ENCODE assay signal across 1 fruit fly cellular context in genomic region chrX:11389494-11390447, dm6.
TF ChIP-seq lines count a peak whose summit lies in the region.

No protein-coding gene starts in this region.

TF ChIP-seq in whole organism, embryonic, 481 proteins besides CTCF, POLR2A, EP300 and RAD21 (continued from another document and continues in another):
- TF ChIP-seq ato (GFP tag; IDR thresholded peaks at IDR 0.05; lab: Robert Waterston, UW; ENCODE audit: partially characterized antibody), result no peak; the same call in 1 of the 2 replicates
- TF ChIP-seq Ets97D (GFP tag; optimal IDR thresholded peaks at IDR 0.05; lab: Kevin White, UChicago), result no peak
- TF ChIP-seq Asciz (GFP tag; optimal IDR thresholded peaks at IDR 0.05; lab: Kevin White, UChicago), result peak; percentile 1
- no peak for TF ChIP-seq Atf-2 (GFP tag; optimal IDR thresholded peaks at IDR 0.05; lab: Kevin White, UChicago)
- no peak for TF ChIP-seq CG12236 (GFP tag; optimal IDR thresholded peaks at IDR 0.05; lab: Kevin White, UChicago)
- no peak for TF ChIP-seq mirr (GFP tag; optimal IDR thresholded peaks at IDR 0.05; lab: Kevin White, UChicago)
- TF ChIP-seq sqz (GFP tag; optimal IDR thresholded peaks at IDR 0.05; lab: Kevin White, UChicago), result peak; percentile 75
- TF ChIP-seq caup (GFP tag; optimal IDR thresholded peaks at IDR 0.05; lab: Kevin White, UChicago; ENCODE audit: severe bottlenecking), result peak; percentile 6
- no peak for TF ChIP-seq Bteb2 (GFP tag; optimal IDR thresholded peaks at IDR 0.05; lab: Kevin White, UChicago)
- no peak for TF ChIP-seq sr (GFP tag; IDR thresholded peaks at IDR 0.05; lab: Robert Waterston, UW)
- no peak for TF ChIP-seq CG4820 (GFP tag; optimal IDR thresholded peaks at IDR 0.05; lab: Kevin White, UChicago)
- TF ChIP-seq CG1832 (GFP tag; optimal IDR thresholded peaks at IDR 0.05; lab: Kevin White, UChicago), result peak; percentile 56
- TF ChIP-seq pfk (GFP tag; optimal IDR thresholded peaks at IDR 0.05; lab: Kevin White, UChicago), result no peak
- TF ChIP-seq sens-2 (GFP tag; IDR thresholded peaks at IDR 0.05; lab: Robert Waterston, UW), result no peak
- no peak for TF ChIP-seq Rx (GFP tag; IDR thresholded peaks at IDR 0.05; lab: Robert Waterston, UW)
- no peak for TF ChIP-seq CG15696 (tag; optimal IDR thresholded peaks at IDR 0.05; lab: Kevin White, UChicago)
- no peak for TF ChIP-seq Aef1 (GFP tag; IDR thresholded peaks at IDR 0.05; lab: Robert Waterston, UW)
- no peak for TF ChIP-seq CG13296 (GFP tag; optimal IDR thresholded peaks at IDR 0.05; lab: Kevin White, UChicago)
- no peak for TF ChIP-seq CG4282 (GFP tag; optimal IDR thresholded peaks at IDR 0.05; lab: Kevin White, UChicago)
- TF ChIP-seq CG14710 (tag; optimal IDR thresholded peaks at IDR 0.05; lab: Kevin White, UChicago), result peak; percentile 22
- TF ChIP-seq CG8765 (GFP tag; IDR thresholded peaks at IDR 0.05; lab: Robert Waterston, UW), result no peak
- no peak for TF ChIP-seq CG12391 (tag; optimal IDR thresholded peaks at IDR 0.05; lab: Kevin White, UChicago)
- no peak for TF ChIP-seq CG9817 (tag; optimal IDR thresholded peaks at IDR 0.05; lab: Kevin White, UChicago)
- TF ChIP-seq Lpt (GFP tag; optimal IDR thresholded peaks at IDR 0.05; lab: Kevin White, UChicago), result no peak
- TF ChIP-seq CG10267 (tag; optimal IDR thresholded peaks at IDR 0.05; lab: Kevin White, UChicago), result peak; percentile 17
- no peak for TF ChIP-seq prd (optimal IDR thresholded peaks at IDR 0.05; lab: Kevin White, UChicago)
- TF ChIP-seq prd (GFP tag; IDR thresholded peaks at IDR 0.05; lab: Robert Waterston, UW), result no peak
- no peak for TF ChIP-seq trh (GFP tag; optimal IDR thresholded peaks at IDR 0.05; lab: Kevin White, UChicago)
- no peak for TF ChIP-seq esg (GFP tag; conservative IDR thresholded peaks at IDR 0.05; lab: Robert Waterston, UW)
- TF ChIP-seq CG31365 (tag; optimal IDR thresholded peaks at IDR 0.05; lab: Kevin White, UChicago), result no peak
- TF ChIP-seq Xbp1 (GFP tag; optimal IDR thresholded peaks at IDR 0.05; lab: Kevin White, UChicago), result no peak
- no peak for TF ChIP-seq CHES-1-like (GFP tag; optimal IDR thresholded peaks at IDR 0.05; lab: Kevin White, UChicago)
- TF ChIP-seq Vsx1 (GFP tag; optimal IDR thresholded peaks at IDR 0.05; lab: Kevin White, UChicago), result no peak
- TF ChIP-seq sc (optimal IDR thresholded peaks at IDR 0.05; lab: Kevin White, UChicago), result no peak
- no peak for TF ChIP-seq sc (GFP tag; optimal IDR thresholded peaks at IDR 0.05; lab: Kevin White, UChicago)
- TF ChIP-seq Doc3 (GFP tag; IDR thresholded peaks at IDR 0.05; lab: Robert Waterston, UW; ENCODE audit: partially characterized antibody), result peak; percentile 69
- no peak for TF ChIP-seq gem (tag; optimal IDR thresholded peaks at IDR 0.05; lab: Kevin White, UChicago)
- TF ChIP-seq CG6654 (GFP tag; optimal IDR thresholded peaks at IDR 0.05; lab: Kevin White, UChicago), result no peak
- peak; percentile 13 for TF ChIP-seq CG15479 (GFP tag; optimal IDR thresholded peaks at IDR 0.05; lab: Kevin White, UChicago)
- peak in 1 of 2 experiments; percentile 45 for TF ChIP-seq Eip74EF (GFP tag; optimal IDR thresholded peaks at IDR 0.05; lab: Kevin White, UChicago)
- peak; percentile 82 for TF ChIP-seq Adf1 (GFP tag; IDR thresholded peaks at IDR 0.05; lab: Robert Waterston, UW)
- TF ChIP-seq CG14050 (GFP tag; IDR thresholded peaks at IDR 0.05; lab: Robert Waterston, UW), result no peak
- TF ChIP-seq B-H1 (GFP tag; IDR thresholded peaks at IDR 0.05; lab: Robert Waterston, UW), result no peak
- no peak for TF ChIP-seq CG12942 (GFP tag; optimal IDR thresholded peaks at IDR 0.05; lab: Kevin White, UChicago)
- TF ChIP-seq lola (GFP tag; optimal IDR thresholded peaks at IDR 0.05; lab: Kevin White, UChicago), result no peak
- no peak for TF ChIP-seq fd3F (GFP tag; optimal IDR thresholded peaks at IDR 0.05; lab: Kevin White, UChicago)
- no peak for TF ChIP-seq p53 (GFP tag; optimal IDR thresholded peaks at IDR 0.05; lab: Kevin White, UChicago)
- no peak; the same call in 2 of the 3 replicates for TF ChIP-seq CG6175 (GFP tag; IDR thresholded peaks at IDR 0.05; lab: Robert Waterston, UW)
- no peak for TF ChIP-seq CG2678 (tag; optimal IDR thresholded peaks at IDR 0.05; lab: Kevin White, UChicago)
- no peak for TF ChIP-seq CG9609 (GFP tag; optimal IDR thresholded peaks at IDR 0.05; lab: Kevin White, UChicago)
- no peak for TF ChIP-seq repo (GFP tag; optimal IDR thresholded peaks at IDR 0.05; lab: Kevin White, UChicago)
- TF ChIP-seq Hey (tag; optimal IDR thresholded peaks at IDR 0.05; lab: Kevin White, UChicago), result no peak
- TF ChIP-seq HLH3B (GFP tag; IDR thresholded peaks at IDR 0.05; lab: Robert Waterston, UW), result no peak
- peak; percentile 66 for TF ChIP-seq gfzf (GFP tag; optimal IDR thresholded peaks at IDR 0.05; lab: Kevin White, UChicago)
- TF ChIP-seq D (optimal IDR thresholded peaks at IDR 0.05; lab: Kevin White, UChicago), result no peak
- no peak for TF ChIP-seq D (GFP tag; optimal IDR thresholded peaks at IDR 0.05; lab: Kevin White, UChicago)
- no peak for TF ChIP-seq Max (GFP tag; optimal IDR thresholded peaks at IDR 0.05; lab: Kevin White, UChicago)
- TF ChIP-seq HLH4C (GFP tag; IDR thresholded peaks at IDR 0.05; lab: Robert Waterston, UW; ENCODE audit: partially characterized antibody), result peak; percentile 94
- TF ChIP-seq CG3065 (GFP tag; optimal IDR thresholded peaks at IDR 0.05; lab: Kevin White, UChicago), result no peak
- peak; percentile 9; the same call in 1 of the 2 replicates for TF ChIP-seq Rfx (GFP tag; IDR thresholded peaks at IDR 0.05; lab: Robert Waterston, UW)
- no peak for TF ChIP-seq CG42726 (GFP tag; IDR thresholded peaks at IDR 0.05; lab: Robert Waterston, UW; ENCODE audit: partially characterized antibody)
- TF ChIP-seq Optix (GFP tag; IDR thresholded peaks at IDR 0.05; lab: Robert Waterston, UW), result no peak
- no peak for TF ChIP-seq Hr3 (GFP tag; optimal IDR thresholded peaks at IDR 0.05; lab: Kevin White, UChicago)
- TF ChIP-seq btn (GFP tag; optimal IDR thresholded peaks at IDR 0.05; lab: Kevin White, UChicago), result no peak
- no peak for TF ChIP-seq pan (optimal IDR thresholded peaks at IDR 0.05; lab: Kevin White, UChicago)
- no peak for TF ChIP-seq pan (GFP tag; optimal IDR thresholded peaks at IDR 0.05 in 1 of 2, IDR thresholded peaks at IDR 0.05 in 1 of 2)
- TF ChIP-seq ap (GFP tag; IDR thresholded peaks at IDR 0.05; lab: Robert Waterston, UW), result no peak
- no peak for TF ChIP-seq ase (GFP tag; IDR thresholded peaks at IDR 0.05; lab: Robert Waterston, UW)
- 0 out of 2 replicates have a peak, but pooled peaks have one; percentile 52 for TF ChIP-seq hbn (GFP tag; IDR thresholded peaks at IDR 0.05; lab: Robert Waterston, UW; ENCODE audit: partially characterized antibody)
- no peak; the same call in 1 of the 2 replicates for TF ChIP-seq CG32532 (GFP tag; IDR thresholded peaks at IDR 0.05; lab: Robert Waterston, UW)
- no peak for TF ChIP-seq CG17612 (GFP tag; IDR thresholded peaks at IDR 0.05; lab: Robert Waterston, UW)
- TF ChIP-seq Hand (GFP tag; optimal IDR thresholded peaks at IDR 0.05; lab: Kevin White, UChicago), result no peak
- no peak for TF ChIP-seq ash1 (GFP tag; optimal IDR thresholded peaks at IDR 0.05; lab: Kevin White, UChicago)
- TF ChIP-seq CG9797 (GFP tag; optimal IDR thresholded peaks at IDR 0.05; lab: Kevin White, UChicago), result peak; percentile 65
- TF ChIP-seq CG32767 (GFP tag; IDR thresholded peaks at IDR 0.05; lab: Robert Waterston, UW), result peak; percentile 84
- no peak for TF ChIP-seq CG17361 (GFP tag; IDR thresholded peaks at IDR 0.05; lab: Robert Waterston, UW)
- TF ChIP-seq CG4360 (GFP tag; IDR thresholded peaks at IDR 0.05; lab: Robert Waterston, UW), result peak; percentile 94
- no peak for TF ChIP-seq NC2α (GFP tag; optimal IDR thresholded peaks at IDR 0.05; lab: Kevin White, UChicago)
- TF ChIP-seq PHDP (tag; optimal IDR thresholded peaks at IDR 0.05; lab: Kevin White, UChicago), result no peak
- TF ChIP-seq CG7357 (GFP tag; IDR thresholded peaks at IDR 0.05; lab: Robert Waterston, UW), result no peak
- TF ChIP-seq croc (GFP tag; conservative IDR thresholded peaks at IDR 0.05; lab: Robert Waterston, UW), result no peak
- TF ChIP-seq peb (GFP tag; IDR thresholded peaks at IDR 0.05; lab: Robert Waterston, UW), result no peak
- TF ChIP-seq dmrt11E (tag; optimal IDR thresholded peaks at IDR 0.05; lab: Kevin White, UChicago), result no peak
- peak in 1 of 2 experiments; percentile 15 for TF ChIP-seq tll (GFP tag; optimal IDR thresholded peaks at IDR 0.05; lab: Kevin White, UChicago)
- peak; percentile 9 for TF ChIP-seq lbe (GFP tag; optimal IDR thresholded peaks at IDR 0.05; lab: Kevin White, UChicago)
- no peak for TF ChIP-seq CG2199 (GFP tag; IDR thresholded peaks at IDR 0.05; lab: Robert Waterston, UW)
- TF ChIP-seq CG18599 (GFP tag; optimal IDR thresholded peaks at IDR 0.05; lab: Kevin White, UChicago), result peak; percentile 14
- TF ChIP-seq CG6791 (GFP tag; IDR thresholded peaks at IDR 0.05; lab: Robert Waterston, UW; ENCODE audit: partially characterized antibody), result peak; percentile 70
- TF ChIP-seq CG32772 (GFP tag; IDR thresholded peaks at IDR 0.05; lab: Robert Waterston, UW), result no peak
- TF ChIP-seq bab2 (GFP tag; optimal IDR thresholded peaks at IDR 0.05; lab: Kevin White, UChicago), result no peak
- no peak for TF ChIP-seq CG4328 (GFP tag; optimal IDR thresholded peaks at IDR 0.05; lab: Kevin White, UChicago)
- TF ChIP-seq CG12219 (GFP tag; optimal IDR thresholded peaks at IDR 0.05; lab: Kevin White, UChicago), result no peak
- TF ChIP-seq bsh (GFP tag; optimal IDR thresholded peaks at IDR 0.05; lab: Kevin White, UChicago), result peak in 1 of 2 experiments; percentile 43
- TF ChIP-seq Mes4 (GFP tag; optimal IDR thresholded peaks at IDR 0.05; lab: Kevin White, UChicago), result no peak
- TF ChIP-seq sens (GFP tag; lab: Kevin White, UChicago), result peak; percentile 54
- TF ChIP-seq CG10959 (GFP tag; IDR thresholded peaks at IDR 0.05; lab: Robert Waterston, UW), result no peak
- TF ChIP-seq chn (GFP tag; optimal IDR thresholded peaks at IDR 0.05; lab: Kevin White, UChicago), result no peak
- no peak for TF ChIP-seq slp2 (GFP tag; optimal IDR thresholded peaks at IDR 0.05; lab: Kevin White, UChicago)
- no peak for TF ChIP-seq cad (GFP tag; optimal IDR thresholded peaks at IDR 0.05; lab: Kevin White, UChicago)
- TF ChIP-seq shn (GFP tag; optimal IDR thresholded peaks at IDR 0.05; lab: Kevin White, UChicago), result no peak
- TF ChIP-seq CG2875 (GFP tag; optimal IDR thresholded peaks at IDR 0.05; lab: Kevin White, UChicago), result no peak
- TF ChIP-seq Med (GFP tag; lab: Kevin White, UChicago), result peak; percentile 54
- TF ChIP-seq hb (GFP tag; IDR thresholded peaks at IDR 0.05; lab: Robert Waterston, UW; ENCODE audit: partially characterized antibody), result peak; percentile 86; the same call in 2 of the 3 replicates
- no peak for TF ChIP-seq CG17568 (GFP tag; optimal IDR thresholded peaks at IDR 0.05; lab: Kevin White, UChicago)
- TF ChIP-seq ttk (GFP tag; IDR thresholded peaks at IDR 0.05; lab: Robert Waterston, UW), result no peak
- no peak for TF ChIP-seq CG1529 (GFP tag; optimal IDR thresholded peaks at IDR 0.05; lab: Kevin White, UChicago)
- TF ChIP-seq vnd (GFP tag; IDR thresholded peaks at IDR 0.05; lab: Robert Waterston, UW; ENCODE audit: partially characterized antibody), result peak; percentile 68; the same call in 2 of the 3 replicates
- no peak for TF ChIP-seq Abd-B (GFP tag; optimal IDR thresholded peaks at IDR 0.05; lab: Kevin White, UChicago)
- TF ChIP-seq Mad (GFP tag; optimal IDR thresholded peaks at IDR 0.05; lab: Kevin White, UChicago), result no peak
- no peak for TF ChIP-seq CG11398 (GFP tag; optimal IDR thresholded peaks at IDR 0.05; lab: Kevin White, UChicago)
- TF ChIP-seq sd (tag; optimal IDR thresholded peaks at IDR 0.05; lab: Kevin White, UChicago), result peak; percentile 12
- TF ChIP-seq CG3726 (GFP tag; IDR thresholded peaks at IDR 0.05; lab: Robert Waterston, UW), result no peak
- TF ChIP-seq pros (GFP tag; optimal IDR thresholded peaks at IDR 0.05; lab: Kevin White, UChicago), result no peak
- peak; percentile 88 for TF ChIP-seq tna (GFP tag; IDR thresholded peaks at IDR 0.05; lab: Robert Waterston, UW; ENCODE audit: partially characterized antibody)
- TF ChIP-seq ham (GFP tag; IDR thresholded peaks at IDR 0.05; lab: Robert Waterston, UW), result no peak
- TF ChIP-seq CG31224 (GFP tag; IDR thresholded peaks at IDR 0.05; lab: Robert Waterston, UW), result no peak
- no peak for TF ChIP-seq chm (GFP tag; IDR thresholded peaks at IDR 0.05; lab: Robert Waterston, UW)
- TF ChIP-seq eve (GFP tag; optimal IDR thresholded peaks at IDR 0.05; lab: Kevin White, UChicago), result no peak
- no peak for TF ChIP-seq ac (GFP tag; optimal IDR thresholded peaks at IDR 0.05; lab: Kevin White, UChicago)
- no peak for TF ChIP-seq CG15601 (tag; optimal IDR thresholded peaks at IDR 0.05; lab: Kevin White, UChicago)
- no peak for TF ChIP-seq bowl (GFP tag; IDR thresholded peaks at IDR 0.05; lab: Robert Waterston, UW)
- TF ChIP-seq CG17359 (tag; optimal IDR thresholded peaks at IDR 0.05; lab: Kevin White, UChicago), result peak; percentile 2
- TF ChIP-seq so (GFP tag; IDR thresholded peaks at IDR 0.05; lab: Robert Waterston, UW), result 0 out of 3 replicates have a peak, but pooled peaks have one; percentile 30
- peak; percentile 74 for TF ChIP-seq zen2 (GFP tag; IDR thresholded peaks at IDR 0.05; lab: Robert Waterston, UW; ENCODE audit: partially characterized antibody)
- TF ChIP-seq CG5953 (GFP tag; IDR thresholded peaks at IDR 0.05; lab: Robert Waterston, UW), result no peak
- TF ChIP-seq Chrac-16 (GFP tag; optimal IDR thresholded peaks at IDR 0.05; lab: Kevin White, UChicago), result no peak
- peak; percentile 17 for TF ChIP-seq CG12769 (tag; optimal IDR thresholded peaks at IDR 0.05; lab: Kevin White, UChicago)
- TF ChIP-seq Ets65A (GFP tag; lab: Kevin White, UChicago), result no peak
- no peak for TF ChIP-seq Camta (GFP tag; optimal IDR thresholded peaks at IDR 0.05; lab: Kevin White, UChicago)
- TF ChIP-seq zf30C (GFP tag; optimal IDR thresholded peaks at IDR 0.05; lab: Kevin White, UChicago), result no peak
- TF ChIP-seq tgo (GFP tag; IDR thresholded peaks at IDR 0.05; lab: Robert Waterston, UW), result no peak
- no peak for TF ChIP-seq ems (GFP tag; optimal IDR thresholded peaks at IDR 0.05; lab: Kevin White, UChicago)
- TF ChIP-seq CG13123 (GFP tag; optimal IDR thresholded peaks at IDR 0.05; lab: Kevin White, UChicago), result no peak
- TF ChIP-seq CG8359 (GFP tag; optimal IDR thresholded peaks at IDR 0.05; lab: Kevin White, UChicago; ENCODE audit: borderline replicate concordance), result no peak
- 0 out of 2 replicates have a peak, but pooled peaks have one; percentile 37 for TF ChIP-seq crol (GFP tag; IDR thresholded peaks at IDR 0.05; lab: Robert Waterston, UW)
- TF ChIP-seq Nf-YC (tag; optimal IDR thresholded peaks at IDR 0.05; lab: Kevin White, UChicago), result no peak
- TF ChIP-seq crp (GFP tag; optimal IDR thresholded peaks at IDR 0.05; lab: Kevin White, UChicago), result no peak
